Fruit fly (Drosophila melanogaster): ENCODE data around the gene CG14689.

- TF ChIP-seq br (GFP tag; optimal IDR thresholded peaks at IDR 0.05) (no peak), brk (GFP tag; optimal IDR thresholded peaks at IDR 0.05) (no peak), Abd-B (GFP tag; optimal IDR thresholded peaks at IDR 0.05) (no peak), Hr83 (GFP tag; optimal IDR thresholded peaks at IDR 0.05; ENCODE audit: poor library complexity, severe bottlenecking) (no peak), h (GFP tag; optimal IDR thresholded peaks at IDR 0.05) (no peak), CrebA (GFP tag; optimal IDR thresholded peaks at IDR 0.05; ENCODE audit: borderline replicate concordance) (no peak), Myc (optimal IDR thresholded peaks at IDR 0.05) (no peak), CG9705 (GFP tag; optimal IDR thresholded peaks at IDR 0.05) (no peak), fru (GFP tag; optimal IDR thresholded peaks at IDR 0.05) (no peak), psq (GFP tag; optimal IDR thresholded peaks at IDR 0.05) (no peak), Hr78 (GFP tag; optimal IDR thresholded peaks at IDR 0.05) (no peak), dmrt93B (GFP tag; optimal IDR thresholded peaks at IDR 0.05) (no peak), sv (GFP tag; optimal IDR thresholded peaks at IDR 0.05) (no peak)
Measured at dm6 chr3R:10714498-10714897, 3.5 kb upstream of the CG14689 start, which contains the start of gene CG4073.

Measured in whole organism, wandering third instar larva.